Worm (Caenorhabditis elegans) whole organism, late embryonic: ENCODE data around the gene F18C5.10.

Experiments
- C08G9.2 ChIP-seq: sonication (generic microtip); optimal IDR thresholded peaks from 2 replicates; lab custom pipeline; 2016; ENCODE audit warnings: mild to moderate bottlenecking, missing genetic modification characterization, moderate library complexity, missing compliant biosample characterization
- K02D7.2 ChIP-seq: sonication (generic microtip); optimal IDR thresholded peaks from 2 replicates; lab custom pipeline; 2017; ENCODE audit warnings: mild to moderate bottlenecking, missing genetic modification characterization, missing compliant biosample characterization
- T23F11.4 ChIP-seq: fragments of 200-800 bp; sonication (Bioruptor generic); optimal IDR thresholded peaks from 2 replicates; lab custom pipeline; 2018; ENCODE audit warnings: mild to moderate bottlenecking, missing genetic modification characterization, missing compliant biosample characterization
- ceh-14 ChIP-seq: sonication (generic microtip); optimal IDR thresholded peaks from 2 replicates; lab custom pipeline; 2016; ENCODE audit warnings: missing genotype, missing genetic modification characterization, missing compliant biosample characterization
- ceh-18 ChIP-seq: sonication (generic microtip); optimal IDR thresholded peaks from 2 replicates; lab custom pipeline; 2016; ENCODE audit warnings: missing genetic modification characterization, missing compliant biosample characterization
- ceh-2 ChIP-seq: sonication (generic microtip); optimal IDR thresholded peaks from 2 replicates; lab custom pipeline; 2016; ENCODE audit warnings: missing genotype, missing genetic modification characterization, missing compliant biosample characterization
- ceh-30 ChIP-seq: fragments of 150-350 bp; optimal IDR thresholded peaks from 2 replicates; lab custom pipeline; 2014; ENCODE audit warnings: missing biosample characterization, missing genetic modification characterization
- ceh-34 ChIP-seq: sonication (generic microtip); optimal IDR thresholded peaks from 2 replicates; lab custom pipeline; 2016; ENCODE audit warnings: mild to moderate bottlenecking, missing genetic modification characterization, missing compliant biosample characterization
- ceh-48 ChIP-seq: sonication (generic microtip); optimal IDR thresholded peaks from 2 replicates; lab custom pipeline; 2016; ENCODE audit warnings: missing genetic modification characterization, inconsistent platforms, missing compliant biosample characterization
- ceh-6 ChIP-seq: fragments of 200-800 bp; sonication (Bioruptor generic); optimal IDR thresholded peaks from 2 replicates; lab custom pipeline; 2018; ENCODE audit warnings: mild to moderate bottlenecking, missing genetic modification characterization, missing compliant biosample characterization
- ceh-9 ChIP-seq: sonication (generic microtip); optimal IDR thresholded peaks from 2 replicates; lab custom pipeline; 2016; ENCODE audit warnings: mild to moderate bottlenecking, missing genetic modification characterization, inconsistent platforms, missing compliant biosample characterization
- elt-2 ChIP-seq: sonication (generic microtip); optimal IDR thresholded peaks from 2 replicates; lab custom pipeline; 2016; ENCODE audit warnings: missing genetic modification reagents, missing genetic modification characterization, missing compliant biosample characterization
- ets-4 ChIP-seq: sonication (generic microtip); optimal IDR thresholded peaks from 2 replicates; lab custom pipeline; 2016; ENCODE audit warnings: missing genetic modification characterization, missing compliant biosample characterization
- eyg-1 ChIP-seq: sonication (generic microtip); optimal IDR thresholded peaks from 2 replicates; lab custom pipeline; 2016; ENCODE audit warnings: missing genotype, missing genetic modification characterization, missing compliant biosample characterization
- fkh-10 ChIP-seq: fragments of 150-350 bp; optimal IDR thresholded peaks from 2 replicates; lab custom pipeline; 2014; ENCODE audit warnings: missing biosample characterization, missing genetic modification reagents, missing genetic modification characterization
- hlh-13 ChIP-seq: fragments of 200-800 bp; sonication (Bioruptor generic); optimal IDR thresholded peaks from 2 replicates; lab custom pipeline; 2018; ENCODE audit warnings: mild to moderate bottlenecking, missing genetic modification characterization, missing compliant biosample characterization
- hlh-15 ChIP-seq: sonication (generic microtip); optimal IDR thresholded peaks from 2 replicates; lab custom pipeline; 2016; ENCODE audit warnings: missing genetic modification characterization, missing compliant biosample characterization
- hlh-30 ChIP-seq: sonication (generic microtip); optimal IDR thresholded peaks from 2 replicates; lab custom pipeline; 2017; ENCODE audit warnings: antibody characterized with exemption, missing genetic modification characterization, missing compliant biosample characterization; ENCODE audit not compliant: insufficient read depth
- lim-6 ChIP-seq: sonication (generic microtip); optimal IDR thresholded peaks from 2 replicates; lab custom pipeline; 2016; ENCODE audit warnings: missing genetic modification characterization, missing compliant biosample characterization
- lin-11 ChIP-seq: fragments of 200-800 bp; sonication (Bioruptor generic); optimal IDR thresholded peaks from 2 replicates; lab custom pipeline; 2018; ENCODE audit warnings: mild to moderate bottlenecking, missing genetic modification characterization, missing compliant biosample characterization
- mec-3 ChIP-seq: sonication (generic microtip); optimal IDR thresholded peaks from 2 replicates; lab custom pipeline; 2016; ENCODE audit warnings: borderline replicate concordance, missing genetic modification characterization, missing compliant biosample characterization
- nfya-1 ChIP-seq: sonication (generic microtip); optimal IDR thresholded peaks from 2 replicates; lab custom pipeline; 2017; ENCODE audit warnings: missing genetic modification characterization, mild to moderate bottlenecking, missing compliant biosample characterization, antibody characterized with exemption, moderate library complexity
- odd-2 ChIP-seq: sonication (generic microtip); optimal IDR thresholded peaks from 2 replicates; lab custom pipeline; 2017; ENCODE audit warnings: antibody characterized with exemption, mild to moderate bottlenecking, missing genetic modification characterization, missing compliant biosample characterization
- pag-3 ChIP-seq: sonication (generic microtip); optimal IDR thresholded peaks from 2 replicates; lab custom pipeline; 2016; ENCODE audit warnings: missing compliant biosample characterization, missing genetic modification characterization, borderline replicate concordance
- pat-9 ChIP-seq: fragments of 200-800 bp; sonication (Bioruptor generic); optimal IDR thresholded peaks from 2 replicates; lab custom pipeline; 2018; ENCODE audit warnings: mild to moderate bottlenecking, missing genetic modification characterization, moderate library complexity, missing compliant biosample characterization
- pax-1 ChIP-seq: fragments of 150-350 bp; optimal IDR thresholded peaks from 2 replicates; lab custom pipeline; 2014; ENCODE audit warnings: missing biosample characterization, missing genetic modification characterization
- pha-4 ChIP-seq: fragments of 150-350 bp; optimal IDR thresholded peaks from 2 replicates; lab custom pipeline; 2018; ENCODE audit warnings: missing biosample characterization, missing genetic modification reagents, missing genetic modification characterization
- rnt-1 ChIP-seq: sonication (generic microtip); optimal IDR thresholded peaks from 2 replicates; lab custom pipeline; 2016; ENCODE audit warnings: missing genetic modification characterization, missing compliant biosample characterization
- syd-9 ChIP-seq: sonication (generic microtip); optimal IDR thresholded peaks from 2 replicates; lab custom pipeline; 2016; ENCODE audit warnings: mild to moderate bottlenecking, missing genetic modification characterization, moderate library complexity, missing compliant biosample characterization
- ttx-3 ChIP-seq: sonication (generic microtip); optimal IDR thresholded peaks from 2 replicates; lab custom pipeline; 2016; ENCODE audit warnings: missing genetic modification reagents, missing genetic modification characterization, missing compliant biosample characterization
- unc-42 ChIP-seq: sonication (generic microtip); optimal IDR thresholded peaks from 2 replicates; lab custom pipeline; 2016; ENCODE audit warnings: missing genotype, missing genetic modification characterization, missing compliant biosample characterization
- unc-55 ChIP-seq: sonication (generic microtip); optimal IDR thresholded peaks from 2 replicates; lab custom pipeline; 2017; ENCODE audit warnings: missing biosample characterization, missing genetic modification reagents, missing genetic modification characterization
- ztf-16 ChIP-seq: sonication (generic microtip); optimal IDR thresholded peaks from 2 replicates; lab custom pipeline; 2017; ENCODE audit warnings: missing genetic modification characterization, missing compliant biosample characterization

Gene F18C5.10

DNA sequence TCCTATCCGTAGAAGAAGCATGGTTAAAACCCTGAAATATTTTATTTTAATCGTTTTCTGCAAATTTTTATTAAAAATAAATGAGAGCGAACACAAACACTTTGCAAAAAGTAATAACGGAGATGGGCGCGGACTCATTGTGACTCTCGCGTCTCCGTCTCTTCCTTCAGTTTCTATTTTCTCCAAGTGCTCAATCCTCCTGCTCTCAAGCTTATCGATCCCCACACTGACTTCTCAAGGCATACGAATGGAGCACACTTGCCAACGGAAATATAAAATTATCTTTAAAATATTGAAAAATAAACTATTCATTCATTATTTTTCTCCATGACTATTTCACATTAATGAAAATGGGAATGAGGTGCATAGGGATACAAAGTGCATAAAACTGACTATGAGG lies 36.8 kb upstream of the F18C5.10 start, which contains the start of gene dnj-8:
TSS of gene dnj-8 (minus strand) at position 31 of the 400 bp plus-strand sequence.
- TF ChIP-seq nfya-1 (tag; lab: Kevin White, UChicago) = peak; percentile 41
- TF ChIP-seq ceh-48 (tag; lab: Kevin White, UChicago) = peak; percentile 65
- no peak for TF ChIP-seq ceh-6 (GFP tag; lab: Kevin White, UChicago)

DNA sequence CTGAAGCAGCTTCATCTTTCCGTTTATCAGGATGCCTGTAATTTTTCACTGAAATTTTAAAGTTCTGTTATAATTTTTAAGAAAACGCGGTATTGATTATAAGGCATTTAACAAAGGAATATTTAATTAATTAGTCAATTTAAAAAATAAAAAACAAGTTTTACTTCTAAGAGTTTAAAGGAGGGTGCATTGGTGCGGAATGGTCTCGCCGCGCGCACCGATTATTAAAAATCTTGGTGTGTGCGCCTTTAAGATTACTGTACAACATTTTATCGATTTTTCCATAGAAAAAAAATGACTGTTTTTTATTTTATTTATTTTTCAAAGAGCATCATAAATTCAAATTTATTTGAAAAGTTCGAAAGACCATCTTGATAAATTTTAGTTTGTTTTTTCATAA lies 36.3 kb upstream of the F18C5.10 start:
- no peak for TF ChIP-seq ceh-2 (tag; lab: Kevin White, UChicago)
- no peak for TF ChIP-seq odd-2 (tag; lab: Kevin White, UChicago)
- TF ChIP-seq ztf-16 (tag; lab: Kevin White, UChicago) = no peak
- no peak for TF ChIP-seq ets-4 (tag; lab: Kevin White, UChicago)
- TF ChIP-seq ceh-6 (GFP tag; lab: Kevin White, UChicago) = no peak
- TF ChIP-seq ceh-14 (tag; lab: Kevin White, UChicago) = no peak
- no peak for TF ChIP-seq lim-6 (tag; lab: Kevin White, UChicago)

DNA sequence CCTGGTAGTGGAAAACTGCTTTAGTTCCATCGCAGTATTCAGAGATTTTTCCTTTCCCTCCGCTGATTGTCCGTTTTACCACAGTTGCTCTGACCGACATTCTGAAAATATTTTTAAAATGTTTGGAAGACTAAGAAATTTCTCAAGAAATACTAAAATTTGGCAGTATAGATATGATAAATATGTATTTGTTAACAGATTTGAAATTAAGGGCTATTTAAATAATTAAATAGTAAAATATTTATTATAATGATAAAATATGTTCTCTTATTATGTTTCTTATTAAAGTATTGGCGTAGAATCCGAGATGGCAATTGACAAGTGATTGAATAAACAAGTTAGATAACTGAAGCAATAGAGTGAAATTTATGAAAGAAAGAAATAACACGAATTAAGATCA lies 32.9 kb upstream of the F18C5.10 start, which contains the start of gene aipr-1:
TSS of gene aipr-1 (minus strand) at position 101 of the 400 bp plus-strand sequence.
- TF ChIP-seq lin-11 (tag; lab: Kevin White, UChicago) (no peak), pat-9 (tag; lab: Kevin White, UChicago) (no peak), rnt-1 (tag; lab: Kevin White, UChicago) (no peak), nfya-1 (tag; lab: Kevin White, UChicago) (no peak), pha-4 (tag; lab: Kevin White, UChicago) (no peak), hlh-30 (no peak), mec-3 (no peak), ceh-14 (tag; lab: Kevin White, UChicago) (no peak), ceh-30 (no peak), unc-42 (tag; lab: Kevin White, UChicago) (no peak)

DNA sequence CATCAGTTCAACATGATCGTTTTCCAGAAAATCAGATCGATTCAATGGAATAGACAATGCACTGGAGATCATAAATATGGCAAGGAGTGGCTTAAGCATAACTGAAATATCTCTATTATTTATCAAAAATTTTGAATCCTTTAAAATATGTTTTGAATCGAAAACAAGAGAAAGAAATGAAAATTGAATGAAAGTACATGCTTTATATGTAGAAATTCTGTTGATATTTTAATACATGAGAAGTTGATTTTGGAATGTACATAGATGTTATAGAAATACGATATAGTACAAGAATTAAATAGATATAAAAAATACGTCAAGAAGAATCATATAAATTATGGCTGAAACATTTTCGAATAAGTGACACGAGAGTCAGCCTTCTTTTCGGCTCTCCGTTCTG lies 31.0 kb upstream of the F18C5.10 start, which contains the start of gene C56C10.9:
TSS of gene C56C10.9 (minus strand) at position 101 of the 400 bp plus-strand sequence.
- TF ChIP-seq fkh-10 (GFP tag; lab: Kevin White, UChicago) = no peak
- no peak for TF ChIP-seq pax-1
- no peak for TF ChIP-seq ceh-34

DNA sequence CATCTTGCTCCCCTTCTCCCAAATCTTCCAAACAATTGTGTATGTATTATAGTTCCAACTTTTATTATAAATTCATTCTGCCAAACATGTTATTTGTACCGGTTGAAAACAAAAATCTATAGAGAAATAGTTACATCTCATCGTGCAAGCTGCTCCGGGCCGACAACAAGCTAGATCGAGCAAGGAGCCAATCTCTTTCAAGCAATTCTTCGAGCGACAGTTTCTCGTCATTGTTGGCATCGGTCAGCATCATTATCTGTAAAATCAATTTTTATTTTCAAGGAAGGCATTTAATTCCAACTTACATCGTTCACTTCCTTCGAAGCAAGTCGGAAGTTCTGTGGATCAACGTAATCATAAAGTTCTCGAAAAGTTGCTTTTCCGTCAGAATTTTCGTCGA lies 29.8 kb upstream of the F18C5.10 start:
- TF ChIP-seq T23F11.4 (GFP tag; lab: Kevin White, UChicago) (no peak), eyg-1 (tag; lab: Kevin White, UChicago) (no peak), ceh-9 (tag; lab: Kevin White, UChicago) (no peak), ztf-16 (tag; lab: Kevin White, UChicago) (no peak), C08G9.2 (tag; lab: Kevin White, UChicago) (no peak), pag-3 (no peak), fkh-10 (GFP tag; lab: Kevin White, UChicago) (no peak), hlh-15 (tag; lab: Kevin White, UChicago) (no peak), ceh-6 (GFP tag; lab: Kevin White, UChicago) (no peak), K02D7.2 (tag; lab: Kevin White, UChicago) (no peak)

DNA sequence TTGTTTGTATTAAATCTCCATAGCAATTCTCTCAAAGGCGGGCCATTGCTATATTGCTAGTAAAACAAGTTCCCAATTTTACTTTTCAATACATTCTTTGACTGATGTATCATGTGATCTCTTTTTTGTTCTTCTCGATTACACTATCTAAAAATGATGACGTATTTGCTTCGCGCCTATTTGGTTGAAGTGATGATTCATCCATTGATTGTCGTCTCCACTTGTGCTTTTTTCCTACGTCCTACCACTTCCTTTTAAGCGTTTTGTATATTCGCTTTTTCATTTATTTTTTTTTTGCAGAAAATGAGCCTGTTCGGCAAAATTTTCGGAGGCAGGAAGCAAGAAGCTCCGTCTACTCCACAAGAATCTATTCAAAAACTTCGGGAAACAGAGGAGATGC lies 28.2 kb upstream of the F18C5.10 start, which contains the start of gene vps-32.1:
TSS of gene vps-32.1 (plus strand) at position 301 of the 400 bp plus-strand sequence.
- TF ChIP-seq unc-55 (no peak), ztf-16 (tag; lab: Kevin White, UChicago) (no peak), ceh-30 (no peak), ceh-2 (tag; lab: Kevin White, UChicago) (no peak), ttx-3 (no peak), ets-4 (tag; lab: Kevin White, UChicago) (no peak), ceh-18 (tag; lab: Kevin White, UChicago) (no peak), unc-42 (tag; lab: Kevin White, UChicago) (no peak), mec-3 (no peak), fkh-10 (GFP tag; lab: Kevin White, UChicago) (no peak), syd-9 (tag; lab: Kevin White, UChicago) (no peak), elt-2 (no peak), hlh-13 (no peak), eyg-1 (tag; lab: Kevin White, UChicago) (no peak)
